Fruit fly (Drosophila melanogaster): Measurements from ENCODE around the gene Cyt-b5-r.
A peak's percentile ranks its signal among the peaks of the same experiment; 100 is the strongest.

Cyt-b5-r gene

DNA sequence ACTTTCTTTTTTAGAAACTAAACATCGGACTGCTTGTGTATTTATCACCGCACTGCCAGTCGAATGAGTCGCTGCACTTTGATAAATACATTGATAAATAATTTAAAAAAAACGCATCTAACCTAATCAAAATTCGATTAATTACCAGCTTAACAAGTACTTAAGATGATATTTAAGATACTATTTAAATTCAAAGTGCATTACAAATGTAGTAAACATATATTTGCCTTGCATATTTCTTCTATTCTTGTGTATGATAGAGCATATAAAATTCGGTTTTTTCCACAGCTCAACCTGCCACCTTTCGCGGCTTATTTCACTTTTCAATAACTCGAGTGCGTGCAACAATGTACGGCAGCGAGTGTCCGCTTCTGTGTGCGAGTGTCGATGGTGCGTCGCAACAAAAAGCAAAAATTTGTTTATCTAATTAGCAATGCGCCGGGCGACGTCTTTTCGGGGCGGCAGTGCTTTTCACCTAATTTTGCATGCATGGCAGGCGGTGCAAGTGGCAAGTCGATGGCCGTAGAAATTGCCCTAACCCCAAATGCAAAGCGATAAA lies 13.9 kb upstream of the Cyt-b5-r start, which contains the start of gene CG13272:
Gene CG13272, plus strand, starts transcription at position 509 of the 559 bp plus-strand sequence.
- no peak for TF ChIP-seq Hr78 (GFP tag; optimal IDR thresholded peaks at IDR 0.05)
- TF ChIP-seq psq (GFP tag; optimal IDR thresholded peaks at IDR 0.05), result no peak
- no peak for TF ChIP-seq woc (GFP tag; optimal IDR thresholded peaks at IDR 0.05)
- TF ChIP-seq GATAd (GFP tag; optimal IDR thresholded peaks at IDR 0.05), result no peak
- no peak for TF ChIP-seq dmrt93B (GFP tag; optimal IDR thresholded peaks at IDR 0.05)
- TF ChIP-seq pan (optimal IDR thresholded peaks at IDR 0.05), result no peak
- no peak for TF ChIP-seq CG32264 (GFP tag; optimal IDR thresholded peaks at IDR 0.05)
- TF ChIP-seq Dif (GFP tag; optimal IDR thresholded peaks at IDR 0.05; ENCODE audit: partially characterized antibody), result no peak

DNA sequence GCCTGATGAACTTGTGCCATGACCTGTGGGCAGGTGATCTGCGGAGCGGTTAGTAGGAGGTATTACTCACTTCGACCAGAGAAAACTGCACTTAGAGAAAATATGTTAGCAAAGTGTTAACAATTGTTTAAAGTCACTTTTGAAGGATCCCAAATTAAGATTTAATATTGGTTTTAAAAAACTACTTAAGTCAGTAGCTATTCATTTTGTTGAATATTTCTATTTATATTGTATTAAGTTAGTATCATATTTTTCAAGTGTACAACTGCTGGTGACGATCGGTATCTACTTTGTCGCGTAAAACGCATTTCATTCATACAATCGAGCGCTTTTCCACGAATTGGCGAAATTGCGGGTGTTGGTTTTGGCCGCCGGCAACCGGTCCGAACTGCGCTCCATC lies 13.1 kb upstream of the Cyt-b5-r start:
- TF ChIP-seq Mio (GFP tag; optimal IDR thresholded peaks at IDR 0.05) (no peak), foxo (GFP tag; optimal IDR thresholded peaks at IDR 0.05) (no peak), pan (optimal IDR thresholded peaks at IDR 0.05) (no peak), lola (GFP tag; optimal IDR thresholded peaks at IDR 0.05) (no peak), psq (GFP tag; optimal IDR thresholded peaks at IDR 0.05) (no peak), Dif (GFP tag; optimal IDR thresholded peaks at IDR 0.05; ENCODE audit: partially characterized antibody) (no peak), brk (GFP tag; optimal IDR thresholded peaks at IDR 0.05) (no peak), tai (GFP tag; optimal IDR thresholded peaks at IDR 0.05) (no peak), N (GFP tag; optimal IDR thresholded peaks at IDR 0.05) (no peak), woc (GFP tag; optimal IDR thresholded peaks at IDR 0.05) (no peak), usp (GFP tag; optimal IDR thresholded peaks at IDR 0.05) (no peak), CrebA (GFP tag; optimal IDR thresholded peaks at IDR 0.05; ENCODE audit: borderline replicate concordance) (no peak), Hr83 (GFP tag; optimal IDR thresholded peaks at IDR 0.05; ENCODE audit: poor library complexity, severe bottlenecking) (no peak), dsf (GFP tag; optimal IDR thresholded peaks at IDR 0.05; ENCODE audit: borderline replicate concordance) (no peak), sage (GFP tag; optimal IDR thresholded peaks at IDR 0.05) (no peak)

DNA sequence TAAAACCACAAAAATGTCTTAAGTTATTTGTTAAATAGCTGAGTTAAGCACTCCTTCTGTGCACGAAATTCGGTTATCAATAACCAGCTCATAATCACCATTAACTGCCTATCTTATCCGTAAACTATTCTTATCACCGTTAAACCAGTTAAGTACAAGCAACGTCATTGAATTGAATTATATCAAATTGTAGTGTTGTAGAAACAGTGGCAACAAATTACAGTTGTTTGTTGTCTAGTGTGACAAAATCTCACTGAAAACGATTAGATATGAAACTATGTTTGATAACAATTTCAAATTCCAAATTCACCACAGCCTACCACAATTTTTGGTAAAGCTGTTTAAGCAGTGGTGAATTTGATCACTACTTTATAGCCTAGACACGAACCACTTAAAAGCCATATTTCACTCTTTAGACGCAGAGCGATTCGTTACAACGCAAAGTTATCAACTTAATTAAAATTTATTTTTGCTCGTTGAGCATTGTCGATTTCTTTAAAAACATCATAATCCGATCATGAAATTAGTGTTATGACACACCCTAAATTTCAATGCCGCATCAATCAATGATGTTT lies 11.1 kb upstream of the Cyt-b5-r start:
- TF ChIP-seq Myc (optimal IDR thresholded peaks at IDR 0.05), result peak; percentile 62
- TF ChIP-seq h (GFP tag; optimal IDR thresholded peaks at IDR 0.05), result no peak
- TF ChIP-seq br (GFP tag; optimal IDR thresholded peaks at IDR 0.05), result no peak
- TF ChIP-seq brk (GFP tag; optimal IDR thresholded peaks at IDR 0.05), result no peak
- no peak for TF ChIP-seq Sp1 (GFP tag; optimal IDR thresholded peaks at IDR 0.05)

DNA sequence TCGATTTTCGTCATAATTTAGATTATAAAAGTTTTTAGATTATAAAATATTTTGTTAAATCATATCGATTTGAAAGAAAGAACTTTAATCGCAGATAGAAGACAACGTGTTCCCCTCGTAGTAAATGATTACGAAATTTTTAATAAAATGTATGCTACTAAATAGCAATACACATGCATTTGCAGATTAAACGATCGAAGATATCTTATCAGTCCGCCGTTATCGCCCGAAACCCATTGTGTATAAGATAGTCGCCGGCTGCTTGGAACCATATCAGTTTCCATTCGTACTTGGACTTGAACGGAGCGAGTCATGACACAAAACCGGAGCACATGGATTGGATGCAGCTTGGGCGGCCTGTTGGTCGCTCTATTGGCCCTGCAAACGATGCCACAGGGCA lies 9.0 kb upstream of the Cyt-b5-r start:
- TF ChIP-seq lola (GFP tag; optimal IDR thresholded peaks at IDR 0.05), result no peak
- no peak for TF ChIP-seq Rel (GFP tag; optimal IDR thresholded peaks at IDR 0.05)
- no peak for TF ChIP-seq Rel (tag; optimal IDR thresholded peaks at IDR 0.05)
- no peak for TF ChIP-seq Mio (GFP tag; optimal IDR thresholded peaks at IDR 0.05)
- TF ChIP-seq fru (GFP tag; optimal IDR thresholded peaks at IDR 0.05), result no peak
- no peak for TF ChIP-seq Hr83 (GFP tag; optimal IDR thresholded peaks at IDR 0.05; ENCODE audit: poor library complexity, severe bottlenecking)
- no peak for TF ChIP-seq usp (GFP tag; optimal IDR thresholded peaks at IDR 0.05)
- TF ChIP-seq rgr (GFP tag; optimal IDR thresholded peaks at IDR 0.05), result no peak
- no peak for TF ChIP-seq Hr78 (GFP tag; optimal IDR thresholded peaks at IDR 0.05)
- no peak for TF ChIP-seq Dfd (GFP tag; optimal IDR thresholded peaks at IDR 0.05)
- no peak for TF ChIP-seq Hnf4 (GFP tag; optimal IDR thresholded peaks at IDR 0.05)

DNA sequence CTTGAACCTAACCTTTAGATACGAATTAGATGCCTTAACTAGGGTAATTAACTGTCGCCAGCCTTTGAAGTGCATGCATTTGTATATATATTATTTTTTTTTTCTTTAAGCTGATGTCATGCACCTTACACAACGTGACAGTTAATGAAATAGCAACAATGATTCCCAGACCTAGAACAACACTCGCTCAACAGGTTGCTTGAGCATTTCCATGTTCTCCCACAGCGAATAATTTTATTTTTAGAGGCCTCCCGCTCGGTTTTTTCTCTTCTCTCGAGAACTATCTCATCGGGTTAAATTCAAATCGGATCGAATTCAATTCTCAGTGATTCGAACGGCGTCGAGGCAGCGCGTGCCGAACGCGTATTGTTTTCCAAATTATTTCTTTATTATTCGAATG lies 8.2 kb upstream of the Cyt-b5-r start, which contains the start of gene Ugt37D1:
Gene Ugt37D1, plus strand, starts transcription at position 321 of the 400 bp plus-strand sequence.
- TF ChIP-seq GATAd (GFP tag; optimal IDR thresholded peaks at IDR 0.05) (no peak), Abd-B (GFP tag; optimal IDR thresholded peaks at IDR 0.05) (no peak), HLH106 (tag; optimal IDR thresholded peaks at IDR 0.05) (no peak), rgr (GFP tag; optimal IDR thresholded peaks at IDR 0.05) (no peak), sv (GFP tag; optimal IDR thresholded peaks at IDR 0.05) (no peak), Vsx2 (GFP tag; optimal IDR thresholded peaks at IDR 0.05; ENCODE audit: partially characterized antibody) (no peak), Sp1 (GFP tag; optimal IDR thresholded peaks at IDR 0.05) (no peak), dsf (GFP tag; optimal IDR thresholded peaks at IDR 0.05; ENCODE audit: borderline replicate concordance) (no peak), Dfd (GFP tag; optimal IDR thresholded peaks at IDR 0.05) (no peak), dmrt93B (GFP tag; optimal IDR thresholded peaks at IDR 0.05) (no peak), h (GFP tag; optimal IDR thresholded peaks at IDR 0.05) (no peak), jim (GFP tag; optimal IDR thresholded peaks at IDR 0.05) (no peak), Dif (GFP tag; optimal IDR thresholded peaks at IDR 0.05; ENCODE audit: partially characterized antibody) (no peak), tai (GFP tag; optimal IDR thresholded peaks at IDR 0.05) (no peak), fru (GFP tag; optimal IDR thresholded peaks at IDR 0.05) (no peak)
